Fruit fly (Drosophila melanogaster) whole organism, embryonic: ENCODE measurements around the gene Indy-2.

Source experiments
- Atf6 ChIP-seq: fragments of 200-800 bp; sonication (Bioruptor generic); IDR thresholded peaks from 2 replicates; pipeline ENCODE4 v1.3.6; 2022; ENCODE audit warnings: missing biosample characterization, missing genetic modification characterization
- CG12236 ChIP-seq: fragments of 200-800 bp; sonication (Bioruptor generic); optimal IDR thresholded peaks from 2 replicates; lab custom pipeline; 2016; ENCODE audit warnings: missing biosample characterization, missing genetic modification characterization
- CG14050 ChIP-seq: fragments of 200-800 bp; sonication (Bioruptor generic); IDR thresholded peaks from 3 replicates; pipeline ENCODE4 v1.3.6; 2022; ENCODE audit warnings: missing biosample characterization, missing genetic modification characterization
- CG14860 ChIP-seq: fragments of 200-800 bp; sonication (Bioruptor generic); IDR thresholded peaks from 3 replicates; pipeline ENCODE4 v1.3.6; 2022; ENCODE audit warnings: missing biosample characterization, missing genetic modification characterization; ENCODE audit not compliant: partially characterized antibody
- CG17328 ChIP-seq: fragments of 200-800 bp; sonication (Bioruptor generic); IDR thresholded peaks from 2 replicates; pipeline ENCODE4 v1.3.6; 2022; ENCODE audit warnings: missing biosample characterization, missing genetic modification characterization
- CG17568 ChIP-seq: fragments of 200-800 bp; sonication (Bioruptor generic); optimal IDR thresholded peaks from 2 replicates; lab custom pipeline; 2018; ENCODE audit warnings: missing biosample characterization, mild to moderate bottlenecking, missing genetic modification characterization, moderate library complexity
- CG2875 ChIP-seq: fragments of 200-800 bp; sonication (Bioruptor generic); optimal IDR thresholded peaks from 2 replicates; lab custom pipeline; 2017; ENCODE audit warnings: missing biosample characterization, mild to moderate bottlenecking, missing genetic modification characterization, missing genetic modification reagents
- CG30403 ChIP-seq: fragments of 200-800 bp; sonication (Bioruptor generic); optimal IDR thresholded peaks from 3 replicates; lab custom pipeline; 2016; ENCODE audit warnings: missing biosample characterization, missing genetic modification characterization
- CG31388 ChIP-seq: fragments of 200-800 bp; sonication (Bioruptor generic); optimal IDR thresholded peaks from 2 replicates; lab custom pipeline; 2016; ENCODE audit warnings: missing biosample characterization, missing genetic modification characterization
- CG31441 ChIP-seq: fragments of 200-800 bp; sonication (Bioruptor generic); IDR thresholded peaks from 2 replicates; pipeline ENCODE4 v1.3.6; 2022; ENCODE audit warnings: missing biosample characterization, missing genetic modification characterization
- CG3407 ChIP-seq: fragments of 200-800 bp; sonication (Bioruptor generic); optimal IDR thresholded peaks from 2 replicates; lab custom pipeline; 2018; ENCODE audit warnings: missing biosample characterization, mild to moderate bottlenecking, missing genetic modification characterization
- CG34376 ChIP-seq: fragments of 200-800 bp; sonication (Bioruptor generic); optimal IDR thresholded peaks from 2 replicates; lab custom pipeline; 2018; ENCODE audit warnings: missing biosample characterization, mild to moderate bottlenecking, missing genetic modification characterization
- CG3838 ChIP-seq: fragments of 200-800 bp; sonication (Bioruptor generic); optimal IDR thresholded peaks from 3 replicates; lab custom pipeline; 2016; ENCODE audit warnings: missing biosample characterization, missing genetic modification characterization
- CG4404 ChIP-seq: fragments of 200-800 bp; sonication (Bioruptor generic); IDR thresholded peaks from 2 replicates; pipeline ENCODE4 v1.3.6; 2022; ENCODE audit warnings: missing biosample characterization, missing genetic modification characterization
- CG6854 ChIP-seq: fragments of 200-800 bp; sonication (Bioruptor generic); optimal IDR thresholded peaks from 3 replicates; lab custom pipeline; 2017; ENCODE audit warnings: missing biosample characterization, mild to moderate bottlenecking, missing genetic modification characterization
- CG9932 ChIP-seq: fragments of 200-800 bp; sonication (Bioruptor generic); IDR thresholded peaks from 2 replicates; pipeline ENCODE4 v1.3.6; 2022; ENCODE audit warnings: missing biosample characterization, missing genetic modification characterization
- Dip3 ChIP-seq: fragments of 200-800 bp; sonication (Bioruptor generic); optimal IDR thresholded peaks from 3 replicates; lab custom pipeline; 2016; ENCODE audit warnings: missing biosample characterization, missing genetic modification characterization
- E2f2 ChIP-seq: fragments of 200-800 bp; sonication (Bioruptor generic); IDR thresholded peaks from 2 replicates; pipeline ENCODE4 v1.3.6; 2022; ENCODE audit warnings: missing biosample characterization, missing genetic modification characterization
- Ets65A ChIP-seq: fragments of 200-800 bp; sonication (Bioruptor generic); peaks from one replicate; lab custom pipeline; 2016; ENCODE audit warnings: missing biosample characterization, missing genetic modification characterization
- GATAe ChIP-seq: fragments of 200-800 bp; sonication (Bioruptor generic); conservative IDR thresholded peaks from 2 replicates; pipeline ENCODE4 v1.3.6; 2022; ENCODE audit warnings: missing biosample characterization, missing genetic modification characterization
- H2.0 ChIP-seq: fragments of 200-800 bp; sonication (Bioruptor generic); IDR thresholded peaks from 2 replicates; pipeline ENCODE4 v1.3.6; 2022; ENCODE audit warnings: missing biosample characterization, missing genetic modification characterization
- HmgZ ChIP-seq: fragments of 200-800 bp; sonication (Bioruptor generic); optimal IDR thresholded peaks from 2 replicates; lab custom pipeline; 2018; ENCODE audit warnings: missing biosample characterization, mild to moderate bottlenecking, missing genetic modification characterization
- Med ChIP-seq: fragments of 200-800 bp; sonication (Bioruptor generic); peaks from one replicate; lab custom pipeline; 2016; ENCODE audit warnings: missing biosample characterization, missing genetic modification characterization, mild to moderate bottlenecking, inconsistent platforms, moderate library complexity
- NfI ChIP-seq: fragments of 200-800 bp; sonication (Bioruptor generic); optimal IDR thresholded peaks from 3 replicates; lab custom pipeline; 2018; ENCODE audit warnings: missing biosample characterization, mild to moderate bottlenecking, missing genetic modification characterization, moderate library complexity
- Ravus ChIP-seq: fragments of 200-800 bp; sonication (Bioruptor generic); IDR thresholded peaks from 2 replicates; pipeline ENCODE4 v1.3.6; 2022; ENCODE audit warnings: missing biosample characterization, missing genetic modification characterization
- Rfx ChIP-seq: fragments of 200-800 bp; sonication (Bioruptor generic); IDR thresholded peaks from 2 replicates; pipeline ENCODE4 v1.3.6; 2022; ENCODE audit warnings: missing biosample characterization, missing genetic modification characterization
- Sry-δ ChIP-seq: fragments of 200-800 bp; sonication (Bioruptor generic); optimal IDR thresholded peaks from 2 replicates; lab custom pipeline; 2016; ENCODE audit warnings: missing biosample characterization, missing genetic modification characterization
- Stat92E ChIP-seq, 3 experiments: fragments of >200 bp in 2 of 3; fragments of 200-800 bp in 1 of 3; sonication (Bioruptor generic) in 1 of 3; optimal IDR thresholded peaks; 2 replicates each; lab custom pipeline; 2017 to 2019; ENCODE audit warnings: missing biosample characterization in 3 of 3, missing genetic modification characterization in 3 of 3, mild to moderate bottlenecking in 1 of 3, moderate library complexity in 1 of 3
- ara ChIP-seq: fragments of 200-800 bp; sonication (Bioruptor generic); IDR thresholded peaks from 2 replicates; pipeline ENCODE4 v1.3.6; 2022; ENCODE audit warnings: missing biosample characterization, missing genetic modification characterization
- btn ChIP-seq: fragments of 200-800 bp; sonication (Bioruptor generic); optimal IDR thresholded peaks from 2 replicates; lab custom pipeline; 2016; ENCODE audit warnings: missing biosample characterization, missing genetic modification characterization
- cad ChIP-seq: fragments of >200 bp; optimal IDR thresholded peaks from 2 replicates; lab custom pipeline; 2017; ENCODE audit warnings: missing biosample characterization, missing genetic modification characterization
- cas ChIP-seq: fragments of 200-800 bp; sonication (Bioruptor generic); IDR thresholded peaks from 2 replicates; pipeline ENCODE4 v1.3.6; 2022; ENCODE audit warnings: missing biosample characterization, missing genetic modification characterization
- crp ChIP-seq, 2 experiments: fragments of 200-800 bp; sonication (Bioruptor generic); optimal IDR thresholded peaks; 2 replicates in 1 of 2; 3 replicates in 1 of 2; lab custom pipeline; 2017; ENCODE audit warnings: missing biosample characterization in 2 of 2, missing genetic modification characterization in 2 of 2, mild to moderate bottlenecking in 1 of 2, moderate library complexity in 1 of 2
- dmrt99B ChIP-seq: fragments of 200-800 bp; sonication (Bioruptor generic); optimal IDR thresholded peaks from 2 replicates; lab custom pipeline; 2018; ENCODE audit warnings: missing biosample characterization, mild to moderate bottlenecking, missing genetic modification characterization, moderate library complexity
- fd96Cb ChIP-seq: fragments of 200-800 bp; sonication (Bioruptor generic); optimal IDR thresholded peaks from 2 replicates; lab custom pipeline; 2018; ENCODE audit warnings: missing biosample characterization, mild to moderate bottlenecking, missing genetic modification characterization, moderate library complexity
- fru ChIP-seq: fragments of >200 bp; optimal IDR thresholded peaks from 2 replicates; lab custom pipeline; 2017
- gfzf ChIP-seq: fragments of 200-800 bp; sonication (Bioruptor generic); optimal IDR thresholded peaks from 2 replicates; lab custom pipeline; 2016; ENCODE audit warnings: missing biosample characterization, mild to moderate bottlenecking, missing genetic modification characterization, moderate library complexity
- gsb ChIP-seq: fragments of 200-800 bp; sonication (Bioruptor generic); IDR thresholded peaks from 2 replicates; pipeline ENCODE4 v1.3.6; 2022; ENCODE audit warnings: missing biosample characterization, missing genetic modification characterization
- her ChIP-seq: fragments of 200-800 bp; sonication (Bioruptor generic); optimal IDR thresholded peaks from 2 replicates; lab custom pipeline; 2016; ENCODE audit warnings: missing biosample characterization, missing genetic modification characterization
- hth ChIP-seq: fragments of >200 bp; optimal IDR thresholded peaks from 2 replicates; lab custom pipeline; 2017; ENCODE audit warnings: inconsistent platforms
- kah ChIP-seq: fragments of 200-800 bp; sonication (Bioruptor generic); optimal IDR thresholded peaks from 2 replicates; lab custom pipeline; 2018; ENCODE audit warnings: missing biosample characterization, mild to moderate bottlenecking, missing genetic modification characterization
- nerfin-2 ChIP-seq: fragments of 200-800 bp; sonication (Bioruptor generic); IDR thresholded peaks from 2 replicates; pipeline ENCODE4 v1.3.6; 2022; ENCODE audit warnings: missing biosample characterization, missing genetic modification characterization; ENCODE audit not compliant: partially characterized antibody
- pb ChIP-seq: fragments of 200-800 bp; sonication (Bioruptor generic); optimal IDR thresholded peaks from 3 replicates; lab custom pipeline; 2016; ENCODE audit warnings: missing biosample characterization, missing genetic modification characterization
- pho ChIP-seq: fragments of 200-800 bp; sonication (Bioruptor generic); optimal IDR thresholded peaks from 2 replicates; lab custom pipeline; 2016; ENCODE audit warnings: missing biosample characterization, missing genetic modification characterization
- repo ChIP-seq: fragments of 200-800 bp; sonication (Bioruptor generic); optimal IDR thresholded peaks from 2 replicates; lab custom pipeline; 2016; ENCODE audit warnings: missing biosample characterization, missing genetic modification characterization
- scrt ChIP-seq: fragments of 200-800 bp; sonication (Bioruptor generic); optimal IDR thresholded peaks from 2 replicates; lab custom pipeline; 2018; ENCODE audit warnings: missing biosample characterization, mild to moderate bottlenecking, missing genetic modification characterization, moderate library complexity
- seq ChIP-seq: fragments of 200-800 bp; sonication (Bioruptor generic); IDR thresholded peaks from 2 replicates; pipeline ENCODE4 v1.3.6; 2022; ENCODE audit warnings: missing biosample characterization, missing genetic modification characterization
- sim ChIP-seq: fragments of 200-800 bp; sonication (Bioruptor generic); IDR thresholded peaks from 2 replicates; pipeline ENCODE4 v1.3.6; 2022; ENCODE audit warnings: missing biosample characterization, missing genetic modification characterization
- sqz ChIP-seq: fragments of 200-800 bp; sonication (Bioruptor generic); optimal IDR thresholded peaks from 3 replicates; lab custom pipeline; 2018; ENCODE audit warnings: missing biosample characterization, mild to moderate bottlenecking, missing genetic modification characterization
- stc ChIP-seq: fragments of 200-800 bp; sonication (Bioruptor generic); IDR thresholded peaks from 2 replicates; pipeline ENCODE4 v1.3.6; 2022; ENCODE audit warnings: missing biosample characterization, missing genetic modification characterization
- tin ChIP-seq: fragments of 200-800 bp; sonication (Bioruptor generic); optimal IDR thresholded peaks from 3 replicates; lab custom pipeline; 2016; ENCODE audit warnings: missing biosample characterization, missing genetic modification characterization
- tio ChIP-seq: fragments of 200-800 bp; sonication (Bioruptor generic); optimal IDR thresholded peaks from 2 replicates; lab custom pipeline; 2017; ENCODE audit warnings: missing biosample characterization, missing genetic modification characterization, inconsistent platforms
- vvl ChIP-seq: fragments of 200-800 bp; sonication (Bioruptor generic); IDR thresholded peaks from 2 replicates; pipeline ENCODE4 v1.3.6; 2022; ENCODE audit warnings: missing biosample characterization, missing genetic modification characterization

The Indy-2 gene

DNA sequence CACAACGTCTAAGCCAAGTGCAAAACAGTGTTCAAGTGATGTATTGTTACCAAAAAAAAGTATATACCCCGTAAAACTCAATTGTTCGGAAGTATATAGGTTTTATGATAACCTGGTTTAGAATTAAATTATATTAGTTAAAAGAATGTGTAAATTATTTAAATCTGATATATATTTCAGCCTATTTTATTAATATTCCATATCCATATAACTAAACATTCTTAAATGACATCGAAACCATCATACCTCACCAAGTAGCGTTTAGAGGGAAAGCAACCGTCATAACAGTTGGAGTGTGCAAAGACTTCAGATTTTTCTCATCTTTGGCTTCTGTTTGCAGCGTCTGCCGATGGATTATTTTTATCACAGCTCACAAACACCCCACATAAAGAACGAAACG lies 43.1 kb upstream of the Indy-2 start (continued):
- TF ChIP-seq seq (GFP tag; lab: Robert Waterston, UW) (no peak), Sry-δ (GFP tag; lab: Kevin White, UChicago) (no peak), ara (GFP tag; lab: Robert Waterston, UW) (peak; percentile 86), btn (GFP tag; lab: Kevin White, UChicago) (no peak), H2.0 (GFP tag; lab: Robert Waterston, UW) (peak; percentile 70), gfzf (GFP tag; lab: Kevin White, UChicago) (no peak), scrt (GFP tag; lab: Kevin White, UChicago) (peak; percentile 57), HmgZ (tag; lab: Kevin White, UChicago) (peak; percentile 54), CG17328 (GFP tag; lab: Robert Waterston, UW) (peak; percentile 89), CG31441 (GFP tag; lab: Robert Waterston, UW) (peak; percentile 88), CG9932 (GFP tag; lab: Robert Waterston, UW) (peak; percentile 77), GATAe (no peak), CG4404 (GFP tag; lab: Robert Waterston, UW) (peak; percentile 83), Rfx (GFP tag; lab: Robert Waterston, UW) (peak; percentile 77), tio (GFP tag; lab: Kevin White, UChicago) (peak; percentile 59), dmrt99B (peak; percentile 90), fru (lab: Kevin White, UChicago) (no peak), nerfin-2 (no peak), Stat92E (GFP tag; optimal IDR thresholded peaks at IDR 0.05; lab: Kevin White, UChicago) (peak in 1 of 3 experiments; percentile 16), CG3407 (GFP tag; lab: Kevin White, UChicago) (peak; percentile 67), CG14860 (GFP tag; lab: Robert Waterston, UW) (no peak), her (GFP tag; lab: Kevin White, UChicago) (no peak), E2f2 (GFP tag; lab: Robert Waterston, UW) (peak; percentile 54; the same call in 1 of the 2 replicates), crp (GFP tag; optimal IDR thresholded peaks at IDR 0.05; lab: Kevin White, UChicago) (no peak), CG31388 (GFP tag; lab: Kevin White, UChicago) (peak; percentile 12), hth (lab: Kevin White, UChicago) (no peak), vvl (GFP tag; lab: Robert Waterston, UW) (peak; percentile 92), Ets65A (no peak), Atf6 (GFP tag; lab: Robert Waterston, UW) (peak; percentile 81), pho (GFP tag; lab: Kevin White, UChicago) (no peak), CG34376 (GFP tag; lab: Kevin White, UChicago) (no peak), CG17568 (GFP tag; lab: Kevin White, UChicago) (peak; percentile 18), sim (GFP tag; lab: Robert Waterston, UW) (peak; percentile 71), pb (GFP tag; lab: Kevin White, UChicago) (no peak), gsb (GFP tag; lab: Robert Waterston, UW) (peak; percentile 46; the same call in 1 of the 2 replicates), cas (GFP tag; lab: Robert Waterston, UW) (peak; percentile 42; the same call in 1 of the 2 replicates), cad (no peak), CG2875 (GFP tag; lab: Kevin White, UChicago) (peak; percentile 61), NfI (GFP tag; lab: Kevin White, UChicago) (peak; percentile 67), stc (GFP tag; lab: Robert Waterston, UW) (peak; percentile 87), Med (GFP tag; lab: Kevin White, UChicago) (peak; percentile 55), CG6854 (GFP tag; lab: Kevin White, UChicago) (peak; percentile 39), CG30403 (peak; percentile 74), tin (GFP tag; lab: Kevin White, UChicago) (peak; percentile 72), CG12236 (GFP tag; lab: Kevin White, UChicago) (no peak), CG3838 (GFP tag; lab: Kevin White, UChicago) (no peak), Dip3 (no peak), sqz (GFP tag; lab: Kevin White, UChicago) (peak; percentile 80), CG14050 (GFP tag; lab: Robert Waterston, UW) (peak; percentile 62; the same call in 2 of the 3 replicates), Ravus (GFP tag; lab: Robert Waterston, UW) (peak; percentile 27; the same call in 1 of the 2 replicates), fd96Cb (tag; lab: Kevin White, UChicago) (peak; percentile 82), kah (GFP tag; lab: Kevin White, UChicago) (peak; percentile 39), repo (GFP tag; lab: Kevin White, UChicago) (no peak)
